Fruit fly (Drosophila melanogaster): ENCODE measurements around the gene Ugt37D1.

- TF ChIP-seq tj (GFP tag; optimal IDR thresholded peaks at IDR 0.05) (no peak), pad (GFP tag; optimal IDR thresholded peaks at IDR 0.05) (no peak), CG5204 (GFP tag; optimal IDR thresholded peaks at IDR 0.05) (no peak), CG14711 (tag; optimal IDR thresholded peaks at IDR 0.05) (no peak), cnc (optimal IDR thresholded peaks at IDR 0.05) (no peak), ovo (GFP tag; optimal IDR thresholded peaks at IDR 0.05) (no peak)
These were observed 44.5 kb downstream of the Ugt37D1 start for dm6 chr2L:16843336-16843735.

Measured in whole organism, adult.